Fruit fly (Drosophila melanogaster) whole organism, wandering third instar larva: Measurements from ENCODE around the gene Spn100A.

ENCODE experiments used
- Abd-B ChIP-seq: fragments of >200 bp; optimal IDR thresholded peaks from 2 replicates; lab custom pipeline; 2017; ENCODE audit warnings: missing biosample characterization, missing genetic modification characterization
- Dfd ChIP-seq: fragments of >200 bp; optimal IDR thresholded peaks from 2 replicates; lab custom pipeline; 2017; ENCODE audit warnings: missing biosample characterization, missing genetic modification characterization
- GATAd ChIP-seq: sonication (Bioruptor generic); optimal IDR thresholded peaks from 2 replicates; lab custom pipeline; 2016; ENCODE audit warnings: missing biosample characterization, missing genetic modification characterization
- N ChIP-seq: fragments of >200 bp; optimal IDR thresholded peaks from 2 replicates; lab custom pipeline; 2018; ENCODE audit warnings: missing biosample characterization, missing external identifiers, missing genetic modification characterization
- dl ChIP-seq, 2 experiments: fragments of 175-275, 200-275 bp in 1 of 2; fragments of 200-275 bp in 1 of 2; sonication (Bioruptor generic); optimal IDR thresholded peaks; lab custom pipeline; 2018; ENCODE audit warnings: mild to moderate bottlenecking in 2 of 2, missing biosample characterization in 2 of 2, missing genetic modification characterization in 2 of 2, moderate library complexity in 2 of 2; ENCODE audit not compliant: partially characterized antibody in 2 of 2, insufficient read depth in 1 of 2
- dmrt93B ChIP-seq: fragments of 200-800 bp; sonication (Bioruptor generic); optimal IDR thresholded peaks from 2 replicates; lab custom pipeline; 2018; ENCODE audit warnings: missing biosample characterization, mild to moderate bottlenecking, missing genetic modification characterization
- ey ChIP-seq: fragments of 200-800 bp; sonication (Bioruptor generic); optimal IDR thresholded peaks from 2 replicates; lab custom pipeline; 2016; ENCODE audit warnings: missing biosample characterization, missing genetic modification characterization
- pan ChIP-seq: fragments of >200 bp; optimal IDR thresholded peaks from 2 replicates; lab custom pipeline; 2017
- rgr ChIP-seq: fragments of 200-800 bp; sonication (Bioruptor generic); optimal IDR thresholded peaks from 3 replicates; lab custom pipeline; 2016; ENCODE audit warnings: missing biosample characterization, mild to moderate bottlenecking, missing genetic modification characterization
- usp ChIP-seq: fragments of >200 bp; optimal IDR thresholded peaks from 2 replicates; lab custom pipeline; 2017; ENCODE audit warnings: missing biosample characterization, missing genetic modification characterization

DNA sequence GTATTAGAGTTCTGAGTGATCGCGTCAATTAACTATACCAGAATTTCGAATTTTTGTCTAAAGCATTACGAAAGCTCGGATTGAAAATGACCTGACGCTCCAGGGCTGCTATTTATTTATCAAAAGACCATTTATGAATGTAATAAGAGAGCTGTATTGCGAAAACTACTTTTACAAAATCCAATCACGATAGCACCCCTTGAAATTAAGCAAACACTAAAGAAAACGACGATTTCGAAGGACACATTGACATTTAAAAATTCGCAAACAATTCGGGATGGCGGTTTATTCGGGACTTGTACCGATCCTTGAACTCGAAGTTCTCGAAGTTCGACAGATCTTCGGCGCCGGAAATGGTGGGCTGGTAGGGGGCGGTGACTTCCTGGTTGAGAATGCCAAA, 5.0 kb downstream of the Spn100A start, which contains the start of gene CG12069:
- no peak for TF ChIP-seq ey
- no peak for TF ChIP-seq pan (lab: Kevin White, UChicago)
- no peak for TF ChIP-seq dl (GFP tag; optimal IDR thresholded peaks at IDR 0.05; lab: Kevin White, UChicago; ENCODE audit: insufficient read depth in 1 of 2, partially characterized antibody in 2 of 2)
- no peak for TF ChIP-seq Dfd (GFP tag; lab: Kevin White, UChicago)
- no peak for TF ChIP-seq usp (GFP tag; lab: Kevin White, UChicago)
- no peak for TF ChIP-seq dmrt93B (GFP tag; lab: Kevin White, UChicago)
- TF ChIP-seq GATAd, result no peak
- no peak for TF ChIP-seq N (GFP tag; lab: Kevin White, UChicago)
- TF ChIP-seq rgr (GFP tag; lab: Kevin White, UChicago), result no peak
- TF ChIP-seq Abd-B (GFP tag; lab: Kevin White, UChicago), result no peak
